Worm (Caenorhabditis elegans) whole organism, L4/young adult: ENCODE results near the gene fbxb-44.

Experiments used
- W03F9.2 ChIP-seq: fragments of 150-350 bp; optimal IDR thresholded peaks from 2 replicates; lab custom pipeline; 2014; ENCODE audit warnings: missing biosample characterization, missing genetic modification characterization
- dao-5 ChIP-seq: sonication (generic microtip); optimal IDR thresholded peaks from 2 replicates; lab custom pipeline; 2016; ENCODE audit warnings: missing genotype, missing genetic modification characterization, moderate library complexity, missing compliant biosample characterization
- him-1 ChIP-seq: sonication (generic microtip); optimal IDR thresholded peaks from 2 replicates; lab custom pipeline; 2016; ENCODE audit warnings: missing genotype, missing genetic modification reagents, missing genetic modification characterization, missing compliant biosample characterization

Gene fbxb-44

ce11 chrII:1538589-1538988 is at the start of gene fbxb-44:
Gene fbxb-44 (plus strand): TSS chrII:1538889.
- TF ChIP-seq W03F9.2 (no peak), dao-5 (tag; lab: Kevin White, UChicago) (no peak), him-1 (no peak)

ce11 chrII:1490813-1491212 is 47.9 kb upstream of the fbxb-44 start:
- TF ChIP-seq him-1: no peak
- no peak for TF ChIP-seq W03F9.2
- TF ChIP-seq dao-5 (tag; lab: Kevin White, UChicago): no peak

ce11 chrII:1500286-1500840 is 38.3 kb upstream of the fbxb-44 start, which contains the start of gene emc-1:
Gene emc-1 (minus strand): TSS chrII:1500330.
- TF ChIP-seq dao-5 (tag; lab: Kevin White, UChicago): no peak
- TF ChIP-seq him-1: no peak
- TF ChIP-seq W03F9.2: no peak

- no peak for TF ChIP-seq him-1
- no peak for TF ChIP-seq W03F9.2
- no peak for TF ChIP-seq dao-5 (tag; lab: Kevin White, UChicago)
Measured at ce11 chrII:1500959-1501358, 37.7 kb upstream of the fbxb-44 start.

ce11 chrII:1501614-1502355 is 36.9 kb upstream of the fbxb-44 start:
- TF ChIP-seq him-1 (no peak), dao-5 (tag; lab: Kevin White, UChicago) (no peak), W03F9.2 (no peak)

- TF ChIP-seq dao-5 (tag; lab: Kevin White, UChicago) (no peak), him-1 (no peak), W03F9.2 (no peak)
Measured at ce11 chrII:1503663-1504062, 35.0 kb upstream of the fbxb-44 start.

- no peak for TF ChIP-seq him-1
- TF ChIP-seq dao-5 (tag; lab: Kevin White, UChicago): no peak
- no peak for TF ChIP-seq W03F9.2
Measured at ce11 chrII:1504266-1504665, 34.4 kb upstream of the fbxb-44 start, which contains the start of gene fdgt-1. Gene fdgt-1 (plus strand): TSS chrII:1504566.

ce11 chrII:1517354-1517753 is 21.3 kb upstream of the fbxb-44 start, which contains the start of gene math-45:
Gene math-45 (minus strand): TSS chrII:1517454.
- TF ChIP-seq W03F9.2: no peak
- TF ChIP-seq him-1: no peak
- TF ChIP-seq dao-5 (tag; lab: Kevin White, UChicago): no peak

- no peak for TF ChIP-seq W03F9.2
- no peak for TF ChIP-seq dao-5 (tag; lab: Kevin White, UChicago)
- no peak for TF ChIP-seq him-1
Measured at ce11 chrII:1518914-1519313, 19.8 kb upstream of the fbxb-44 start, which contains the start of gene Y51H7BR.8. Gene Y51H7BR.8 (plus strand): TSS chrII:1519214.

ce11 chrII:1519867-1520266 is 18.8 kb upstream of the fbxb-44 start:
- TF ChIP-seq W03F9.2: no peak
- peak; percentile 56 for TF ChIP-seq him-1
- TF ChIP-seq dao-5 (tag; lab: Kevin White, UChicago): no peak

- TF ChIP-seq him-1: no peak
- no peak for TF ChIP-seq dao-5 (tag; lab: Kevin White, UChicago)
- no peak for TF ChIP-seq W03F9.2
Measured at ce11 chrII:1521956-1522355, 16.7 kb upstream of the fbxb-44 start.

ce11 chrII:1525498-1525897 is 13.2 kb upstream of the fbxb-44 start, which contains the start of gene Y51H7BR.7:
Gene Y51H7BR.7 (minus strand): TSS chrII:1525598.
- no peak for TF ChIP-seq dao-5 (tag; lab: Kevin White, UChicago)
- no peak for TF ChIP-seq W03F9.2
- no peak for TF ChIP-seq him-1

ce11 chrII:1529057-1529456 is 9.6 kb upstream of the fbxb-44 start, which contains the start of gene Y51H7BR.4:
Gene Y51H7BR.4 (plus strand): TSS chrII:1529357.
- TF ChIP-seq W03F9.2 (no peak), dao-5 (tag; lab: Kevin White, UChicago) (no peak), him-1 (no peak)

- TF ChIP-seq W03F9.2: no peak
- TF ChIP-seq him-1: no peak
- no peak for TF ChIP-seq dao-5 (tag; lab: Kevin White, UChicago)
Measured at ce11 chrII:1535931-1536330, 2.8 kb upstream of the fbxb-44 start, which contains the start of gene fbxb-43. Gene fbxb-43 (plus strand): TSS chrII:1536231.

ce11 chrII:1537321-1537720 is 1.4 kb upstream of the fbxb-44 start, which contains the start of gene fbxb-42:
Gene fbxb-42 (plus strand): TSS chrII:1537621.
- no peak for TF ChIP-seq dao-5 (tag; lab: Kevin White, UChicago)
- TF ChIP-seq him-1: no peak
- TF ChIP-seq W03F9.2: no peak
